Worm (Caenorhabditis elegans): ENCODE measurements around the gene hrpu-1.

Gene hrpu-1

DNA sequence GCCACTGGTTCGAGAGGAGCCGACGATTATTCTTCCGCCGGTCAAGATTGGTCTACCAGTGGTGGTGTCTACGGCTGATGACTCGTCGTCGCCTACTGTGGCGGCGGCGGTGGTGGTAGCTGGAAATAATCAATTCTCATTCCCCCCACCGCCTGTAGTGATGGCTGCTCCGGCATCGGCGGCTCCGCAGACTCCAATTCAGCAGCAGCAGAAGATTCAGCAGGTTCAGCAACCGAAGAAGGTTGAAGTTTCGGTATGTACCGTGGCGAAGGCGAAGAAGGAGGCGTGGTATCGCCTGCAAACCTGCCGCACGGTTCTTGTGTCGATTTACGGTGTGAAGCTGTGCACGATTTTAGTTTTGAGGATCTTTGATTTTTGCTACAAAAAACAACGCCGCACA, 6.7 kb downstream of the hrpu-1 start:
- TF ChIP-seq snpc-1.2 (GFP tag; IDR thresholded peaks at IDR 0.05) (0 out of 2 replicates have a peak, but pooled peaks have one; percentile 41), lin-38 (GFP tag; IDR thresholded peaks at IDR 0.05) (no peak), egl-43 (GFP tag; IDR thresholded peaks at IDR 0.05) (no peak), madf-5 (GFP tag; IDR thresholded peaks at IDR 0.05) (0 out of 4 replicates have a peak, but pooled peaks of 1 of the 2 experiments have one; percentile 1), hmg-1.1 (GFP tag; IDR thresholded peaks at IDR 0.05) (0 out of 2 replicates have a peak, but pooled peaks have one; percentile 7), set-16 (GFP tag; IDR thresholded peaks at IDR 0.05) (peak; percentile 78), unc-62 (GFP tag; optimal IDR thresholded peaks at IDR 0.05 in 1 of 2) (no peak), unc-62 (tag; optimal IDR thresholded peaks at IDR 0.05) (no peak), aha-1 (tag) (peak; percentile 57)

DNA sequence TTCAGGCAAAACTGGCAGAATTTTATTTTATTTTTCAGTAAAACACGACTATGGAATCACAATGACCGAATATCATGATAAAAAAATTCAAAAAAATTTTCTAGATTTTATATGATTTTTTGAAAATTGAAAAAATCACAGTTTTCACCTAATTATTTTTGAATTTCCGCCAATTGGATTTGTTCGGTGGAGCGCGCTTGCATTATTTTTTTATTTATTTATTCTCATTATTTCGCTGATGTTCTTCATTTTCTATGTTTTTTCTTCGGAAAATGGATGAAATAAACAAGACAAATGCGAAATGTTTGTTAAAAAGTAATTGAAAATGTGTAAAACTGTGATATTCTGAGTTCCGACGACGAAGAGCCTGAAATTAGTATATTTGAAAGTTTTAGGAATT, 8.5 kb downstream of the hrpu-1 start:
- TF ChIP-seq snpc-1.2 (GFP tag; IDR thresholded peaks at IDR 0.05) (peak; percentile 54), lin-38 (GFP tag; IDR thresholded peaks at IDR 0.05) (peak; percentile 56)

DNA sequence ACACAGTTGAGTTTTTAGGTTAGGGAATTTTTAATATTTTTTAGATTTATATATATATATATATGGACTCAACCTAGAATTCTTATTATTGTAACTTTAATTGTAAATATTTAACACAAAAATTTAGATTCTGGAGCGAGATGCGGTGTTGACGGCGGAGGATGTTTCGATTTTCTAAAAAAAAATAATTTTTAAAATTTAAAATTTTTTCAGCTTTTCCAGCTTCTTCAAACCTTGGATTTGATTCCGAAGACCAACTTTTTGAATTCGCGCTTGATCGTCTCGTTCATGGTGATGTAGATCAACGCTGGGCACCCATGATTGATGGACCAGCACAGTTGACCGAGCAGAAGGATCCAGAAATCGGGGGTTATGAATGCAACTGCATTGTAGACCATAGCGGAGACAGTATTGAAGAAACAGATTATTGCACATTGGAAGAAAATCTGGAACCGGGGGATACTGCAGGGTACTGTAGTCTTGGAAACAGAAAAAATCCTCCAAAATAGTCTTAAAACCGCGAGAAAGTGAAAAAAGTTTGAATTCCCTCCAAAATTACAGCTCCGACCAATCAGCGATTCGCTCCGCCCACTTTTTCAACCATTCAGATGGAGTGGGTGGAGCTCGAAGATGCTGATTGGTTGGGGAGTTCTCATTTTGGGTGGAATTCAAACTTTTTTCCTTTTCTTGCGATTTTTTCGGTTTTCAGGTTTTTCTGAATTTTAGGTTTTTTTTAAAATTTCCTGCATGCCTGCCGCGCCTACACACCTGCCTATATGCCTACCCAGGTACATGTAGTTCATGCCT, 10.1 kb downstream of the hrpu-1 start:
- TF ChIP-seq spr-1 (tag; optimal IDR thresholded peaks at IDR 0.05) (no peak), lin-38 (GFP tag; IDR thresholded peaks at IDR 0.05) (peak; percentile 42), gei-8 (GFP tag; optimal IDR thresholded peaks at IDR 0.05) (no peak), skn-1 (tag; optimal IDR thresholded peaks at IDR 0.05) (no peak), unc-130 (GFP tag; optimal IDR thresholded peaks at IDR 0.05) (peak; percentile 1), Y105C5A.15 (GFP tag; IDR thresholded peaks at IDR 0.05) (no peak), aly-2 (tag; optimal IDR thresholded peaks at IDR 0.05) (peak; percentile 92), ama-1 (optimal IDR thresholded peaks at IDR 0.05) (peak; percentile 64), nhr-28 (tag; optimal IDR thresholded peaks at IDR 0.05) (no peak), D1046.2 (GFP tag; IDR thresholded peaks at IDR 0.05) (0 out of 2 replicates have a peak, but pooled peaks have one; percentile 9), zip-2 (tag; optimal IDR thresholded peaks at IDR 0.05) (no peak), jun-1 (tag; optimal IDR thresholded peaks at IDR 0.05) (peak; percentile 29), duxl-1 (tag; optimal IDR thresholded peaks at IDR 0.05; ENCODE audit: poor library complexity) (peak; percentile 6), nhr-102 (tag; optimal IDR thresholded peaks at IDR 0.05) (peak; percentile 29), nhr-10 (tag; optimal IDR thresholded peaks at IDR 0.05) (no peak), zfp-3 (GFP tag; conservative IDR thresholded peaks at IDR 0.05) (no peak; the same call in 1 of the 2 replicates), vab-7 (GFP tag; IDR thresholded peaks at IDR 0.05) (peak; percentile 37; the same call in 1 of the 2 replicates), mdt-29 (GFP tag; IDR thresholded peaks at IDR 0.05) (no peak), lim-7 (GFP tag; IDR thresholded peaks at IDR 0.05) (0 out of 2 replicates have a peak, but pooled peaks have one; percentile 7), hmg-1.1 (GFP tag; IDR thresholded peaks at IDR 0.05) (peak; percentile 15; the same call in 1 of the 2 replicates), fkh-10 (GFP tag; optimal IDR thresholded peaks at IDR 0.05) (no peak), sdz-12 (GFP tag; optimal IDR thresholded peaks at IDR 0.05) (peak; percentile 9), Y48G9A.11 (GFP tag; IDR thresholded peaks at IDR 0.05) (no peak), aha-1 (tag) (peak; percentile 76), ceh-20 (GFP tag; IDR thresholded peaks at IDR 0.05) (no peak), nhr-111 (GFP tag; optimal IDR thresholded peaks at IDR 0.05) (no peak), egl-43 (GFP tag; IDR thresholded peaks at IDR 0.05) (0 out of 2 replicates have a peak, but pooled peaks have one; percentile 8), lin-13 (GFP tag; optimal IDR thresholded peaks at IDR 0.05) (no peak), ceh-32 (tag; optimal IDR thresholded peaks at IDR 0.05; ENCODE audit: poor library complexity) (no peak), mes-2 (tag; optimal IDR thresholded peaks at IDR 0.05; ENCODE audit: poor library complexity, severe bottlenecking) (peak; percentile 30), rbr-2 (tag; optimal IDR thresholded peaks at IDR 0.05) (no peak), snpc-1.2 (GFP tag; IDR thresholded peaks at IDR 0.05) (0 out of 2 replicates have a peak, but pooled peaks have one; percentile 32), T26A8.4 (GFP tag; IDR thresholded peaks at IDR 0.05) (0 out of 2 replicates have a peak, but pooled peaks have one; percentile 25), hlh-11 (tag; optimal IDR thresholded peaks at IDR 0.05) (peak; percentile 5), nhr-77 (tag; optimal IDR thresholded peaks at IDR 0.05) (no peak), tag-97 (GFP tag; IDR thresholded peaks at IDR 0.05) (0 out of 2 replicates have a peak, but pooled peaks have one; percentile 48), hif-1 (tag; optimal IDR thresholded peaks at IDR 0.05) (peak in 1 of 2 experiments; percentile 22), Y75B8A.6 (GFP tag; IDR thresholded peaks at IDR 0.05) (no peak), daf-19 (GFP tag; conservative IDR thresholded peaks at IDR 0.05) (no peak), unc-62 (GFP tag; optimal IDR thresholded peaks at IDR 0.05 in 1 of 2) (no peak), unc-62 (tag; optimal IDR thresholded peaks at IDR 0.05) (no peak), set-16 (GFP tag; IDR thresholded peaks at IDR 0.05) (no peak)
